Comparison of ENCODE assay signal across 4 fruit fly cellular contexts in the genomic region with DNA sequence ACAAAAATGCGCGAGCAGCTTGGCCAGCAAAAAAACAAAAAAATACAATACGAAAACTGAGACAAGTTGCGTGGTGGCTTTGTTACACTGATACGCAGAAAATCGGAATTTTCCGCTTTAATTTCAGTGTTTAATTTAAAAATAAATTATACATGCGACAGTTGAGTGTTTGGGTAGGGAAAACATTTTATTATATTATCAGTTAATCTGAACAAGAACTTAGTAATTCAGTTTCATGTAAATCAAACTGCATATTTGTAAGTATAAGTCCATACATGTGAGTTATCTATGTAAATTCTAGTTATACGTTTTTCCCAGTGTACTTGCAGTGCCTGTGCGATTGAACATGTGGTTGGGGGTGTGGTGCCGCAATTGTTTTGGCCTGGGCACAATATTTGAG.
TF ChIP-seq lines count a peak whose summit lies in the region.

No protein-coding gene starts in this region.

- TF ChIP-seq CTCF in whole organism, embryonic (GFP tag; optimal IDR thresholded peaks at IDR 0.05; lab: Kevin White, UChicago) = no peak

TF ChIP-seq in whole organism, adult, 20 proteins besides CTCF, POLR2A, EP300 and RAD21:
- TF ChIP-seq CG7101 (tag; optimal IDR thresholded peaks at IDR 0.05; lab: Kevin White, UChicago) = no peak
- peak; percentile 11 for TF ChIP-seq tj (GFP tag; optimal IDR thresholded peaks at IDR 0.05; lab: Kevin White, UChicago)
- TF ChIP-seq bab1 (GFP tag; optimal IDR thresholded peaks at IDR 0.05; lab: Kevin White, UChicago) = peak; percentile 12
- peak; percentile 4 for TF ChIP-seq kay (GFP tag; lab: Kevin White, UChicago; ENCODE audit: borderline replicate concordance)

TF ChIP-seq in whole organism, embryonic, 481 proteins besides CTCF, POLR2A, EP300 and RAD21:
- TF ChIP-seq CG18599 (GFP tag; optimal IDR thresholded peaks at IDR 0.05; lab: Kevin White, UChicago) (no peak), CG18476 (GFP tag; optimal IDR thresholded peaks at IDR 0.05; lab: Kevin White, UChicago) (no peak), Hr51 (GFP tag; optimal IDR thresholded peaks at IDR 0.05; lab: Kevin White, UChicago) (peak in 1 of 2 experiments; percentile 5), Sox102F (GFP tag; optimal IDR thresholded peaks at IDR 0.05; lab: Kevin White, UChicago) (peak; percentile 1), CG7745 (tag; optimal IDR thresholded peaks at IDR 0.05; lab: Kevin White, UChicago) (no peak), CG11247 (GFP tag; IDR thresholded peaks at IDR 0.05; lab: Robert Waterston, UW) (no peak), Ets65A (GFP tag; lab: Kevin White, UChicago) (peak; percentile 55), CG18262 (tag; optimal IDR thresholded peaks at IDR 0.05; lab: Kevin White, UChicago) (peak; percentile 3), CG11504 (tag; optimal IDR thresholded peaks at IDR 0.05; lab: Kevin White, UChicago) (peak; percentile 5), CG17912 (GFP tag; optimal IDR thresholded peaks at IDR 0.05; lab: Kevin White, UChicago) (no peak), sens (GFP tag; lab: Kevin White, UChicago) (peak; percentile 17)

TF ChIP-seq in whole organism, prepupa, 60 proteins besides CTCF, POLR2A, EP300 and RAD21 (continues in another document):
- no peak for TF ChIP-seq vri (GFP tag; optimal IDR thresholded peaks at IDR 0.05; lab: Kevin White, UChicago)
- TF ChIP-seq Ets96B (tag; optimal IDR thresholded peaks at IDR 0.05; lab: Kevin White, UChicago) = no peak
- peak; percentile 35 for TF ChIP-seq achi (GFP tag; optimal IDR thresholded peaks at IDR 0.05; lab: Kevin White, UChicago)
- TF ChIP-seq salr (GFP tag; optimal IDR thresholded peaks at IDR 0.05; lab: Kevin White, UChicago) = peak in 1 of 2 experiments; percentile 16
- TF ChIP-seq Ets21C (GFP tag; optimal IDR thresholded peaks at IDR 0.05; lab: Kevin White, UChicago) = no peak
- peak; percentile 13 for TF ChIP-seq esn (GFP tag; optimal IDR thresholded peaks at IDR 0.05; lab: Kevin White, UChicago)
- TF ChIP-seq Lpt (GFP tag; optimal IDR thresholded peaks at IDR 0.05; lab: Kevin White, UChicago) = no peak
- TF ChIP-seq Eip93F (GFP tag; optimal IDR thresholded peaks at IDR 0.05; lab: Kevin White, UChicago) = no peak
- no peak for TF ChIP-seq Blimp-1 (GFP tag; optimal IDR thresholded peaks at IDR 0.05; lab: Kevin White, UChicago)
- TF ChIP-seq ss (GFP tag; optimal IDR thresholded peaks at IDR 0.05; lab: Kevin White, UChicago) = no peak
- peak; percentile 41 for TF ChIP-seq OdsH (GFP tag; optimal IDR thresholded peaks at IDR 0.05; lab: Kevin White, UChicago)
- TF ChIP-seq spab (GFP tag; optimal IDR thresholded peaks at IDR 0.05; lab: Kevin White, UChicago) = no peak
- no peak for TF ChIP-seq fkh (GFP tag; optimal IDR thresholded peaks at IDR 0.05; lab: Kevin White, UChicago)
- peak; percentile 76 for TF ChIP-seq Hr4 (GFP tag; optimal IDR thresholded peaks at IDR 0.05; lab: Kevin White, UChicago)
- peak; percentile 38 for TF ChIP-seq CG4318 (GFP tag; optimal IDR thresholded peaks at IDR 0.05; lab: Kevin White, UChicago)
- TF ChIP-seq CG6808 (GFP tag; optimal IDR thresholded peaks at IDR 0.05; lab: Kevin White, UChicago) = no peak
- no peak for TF ChIP-seq Smox (GFP tag; optimal IDR thresholded peaks at IDR 0.05; lab: Kevin White, UChicago)
- TF ChIP-seq dsx (GFP tag; optimal IDR thresholded peaks at IDR 0.05; lab: Kevin White, UChicago; ENCODE audit: poor library complexity, severe bottlenecking) = no peak
- no peak for TF ChIP-seq CG1621 (tag; optimal IDR thresholded peaks at IDR 0.05; lab: Kevin White, UChicago)
- TF ChIP-seq CG7368 (GFP tag; optimal IDR thresholded peaks at IDR 0.05; lab: Kevin White, UChicago) = no peak
- peak; percentile 76 for TF ChIP-seq CG32006 (GFP tag; optimal IDR thresholded peaks at IDR 0.05; lab: Kevin White, UChicago)
- TF ChIP-seq fd59A (GFP tag; optimal IDR thresholded peaks at IDR 0.05; lab: Kevin White, UChicago) = no peak
- no peak for TF ChIP-seq cyc (GFP tag; optimal IDR thresholded peaks at IDR 0.05; lab: Kevin White, UChicago)
- TF ChIP-seq CG10631 (GFP tag; optimal IDR thresholded peaks at IDR 0.05; lab: Kevin White, UChicago) = no peak
- TF ChIP-seq CG11762 (GFP tag; optimal IDR thresholded peaks at IDR 0.05; lab: Kevin White, UChicago; ENCODE audit: insufficient read depth) = no peak
- peak; percentile 63 for TF ChIP-seq CG6276 (GFP tag; optimal IDR thresholded peaks at IDR 0.05; lab: Kevin White, UChicago)
- TF ChIP-seq pdm3 (GFP tag; optimal IDR thresholded peaks at IDR 0.05; lab: Kevin White, UChicago) = peak; percentile 47
- TF ChIP-seq CG3919 (GFP tag; optimal IDR thresholded peaks at IDR 0.05; lab: Kevin White, UChicago) = peak; percentile 11
- no peak for TF ChIP-seq Hr39 (GFP tag; optimal IDR thresholded peaks at IDR 0.05; lab: Kevin White, UChicago)
- TF ChIP-seq net (GFP tag; optimal IDR thresholded peaks at IDR 0.05; lab: Kevin White, UChicago) = peak; percentile 29
- TF ChIP-seq CG31627 (GFP tag; optimal IDR thresholded peaks at IDR 0.05; lab: Kevin White, UChicago) = peak; percentile 21
- no peak for TF ChIP-seq CG3032 (tag; optimal IDR thresholded peaks at IDR 0.05; lab: Kevin White, UChicago)
- peak; percentile 70; the same call in 2 of the 3 replicates for TF ChIP-seq eg (GFP tag; IDR thresholded peaks at IDR 0.05; lab: Robert Waterston, UW)
- TF ChIP-seq CG16779 (tag; optimal IDR thresholded peaks at IDR 0.05; lab: Kevin White, UChicago) = no peak
- TF ChIP-seq dac (GFP tag; optimal IDR thresholded peaks at IDR 0.05; lab: Kevin White, UChicago) = peak; percentile 13
- no peak for TF ChIP-seq CG34406 (GFP tag; optimal IDR thresholded peaks at IDR 0.05; lab: Kevin White, UChicago)
- TF ChIP-seq fd85E (GFP tag; optimal IDR thresholded peaks at IDR 0.05; lab: Kevin White, UChicago) = no peak

TF ChIP-seq in whole organism, pupa, 21 proteins besides CTCF, POLR2A, EP300 and RAD21:
- TF ChIP-seq fd96Ca (GFP tag; IDR thresholded peaks at IDR 0.05; lab: Robert Waterston, UW) (0 out of 3 replicates have a peak, but pooled peaks have one; percentile 19), CG32121 (GFP tag; IDR thresholded peaks at IDR 0.05; lab: Robert Waterston, UW) (peak; percentile 67; the same call in 1 of the 2 replicates), CG9948 (tag; optimal IDR thresholded peaks at IDR 0.05; lab: Kevin White, UChicago) (no peak), gl (tag; optimal IDR thresholded peaks at IDR 0.05; lab: Kevin White, UChicago) (no peak), CG34367 (tag; optimal IDR thresholded peaks at IDR 0.05; lab: Kevin White, UChicago) (no peak), CG8301 (tag; optimal IDR thresholded peaks at IDR 0.05; lab: Kevin White, UChicago) (peak; percentile 28), CG15710 (tag; optimal IDR thresholded peaks at IDR 0.05; lab: Kevin White, UChicago) (no peak), CG14655 (GFP tag; optimal IDR thresholded peaks at IDR 0.05; lab: Kevin White, UChicago) (peak; percentile 42), CG4496 (GFP tag; IDR thresholded peaks at IDR 0.05; lab: Robert Waterston, UW) (peak; percentile 71; the same call in 2 of the 3 replicates), Snoo (tag; optimal IDR thresholded peaks at IDR 0.05; lab: Kevin White, UChicago) (no peak), Pif1A (GFP tag; optimal IDR thresholded peaks at IDR 0.05; lab: Kevin White, UChicago) (peak; percentile 6), CG12605 (GFP tag; IDR thresholded peaks at IDR 0.05; lab: Robert Waterston, UW) (no peak), Ets98B (GFP tag; IDR thresholded peaks at IDR 0.05; lab: Robert Waterston, UW) (peak; percentile 69)
